Fruit fly (Drosophila melanogaster) whole organism, embryonic: ENCODE measurements around the gene mldr.

Source experiments
- Atf-2 ChIP-seq: fragments of 200-800 bp; sonication (Bioruptor generic); optimal IDR thresholded peaks from 2 replicates; lab custom pipeline; 2016; ENCODE audit warnings: missing biosample characterization, missing genetic modification characterization
- CG10209 ChIP-seq: fragments of 200-800 bp; sonication (Bioruptor generic); optimal IDR thresholded peaks from 3 replicates; lab custom pipeline; 2017; ENCODE audit warnings: missing biosample characterization, mild to moderate bottlenecking, missing genetic modification characterization, missing genetic modification reagents
- CG1024 ChIP-seq: fragments of 200-800 bp; sonication (Bioruptor generic); IDR thresholded peaks from 2 replicates; pipeline ENCODE4 v1.3.6; 2022; ENCODE audit warnings: missing biosample characterization, missing genetic modification characterization
- CG10462 ChIP-seq: fragments of 200-800 bp; sonication (Bioruptor generic); optimal IDR thresholded peaks from 2 replicates; lab custom pipeline; 2016; ENCODE audit warnings: missing biosample characterization, missing genetic modification characterization
- CG10565 ChIP-seq: fragments of 200-800 bp; sonication (Bioruptor generic); optimal IDR thresholded peaks from 3 replicates; lab custom pipeline; 2016; ENCODE audit warnings: missing biosample characterization, mild to moderate bottlenecking, missing genetic modification characterization
- CG10979 ChIP-seq: fragments of 200-800 bp; sonication (Bioruptor generic); optimal IDR thresholded peaks from 2 replicates; lab custom pipeline; 2018; ENCODE audit warnings: missing biosample characterization, mild to moderate bottlenecking, missing genetic modification characterization, moderate library complexity
- CG11085 ChIP-seq: fragments of 200-800 bp; sonication (Bioruptor generic); IDR thresholded peaks from 2 replicates; pipeline ENCODE4 v1.3.6; 2022; ENCODE audit warnings: missing biosample characterization, missing genetic modification characterization
- CG11696 ChIP-seq: fragments of 200-800 bp; sonication (Bioruptor generic); IDR thresholded peaks from 2 replicates; pipeline ENCODE4 v1.3.6; 2022; ENCODE audit warnings: missing biosample characterization, missing genetic modification characterization
- CG12071 ChIP-seq: fragments of 200-800 bp; sonication (Bioruptor generic); optimal IDR thresholded peaks from 3 replicates; lab custom pipeline; 2018; ENCODE audit warnings: missing biosample characterization, mild to moderate bottlenecking, missing genetic modification characterization
- CG13775 ChIP-seq: fragments of 200-800 bp; sonication (Bioruptor generic); optimal IDR thresholded peaks from 3 replicates; lab custom pipeline; 2017; ENCODE audit warnings: missing biosample characterization, mild to moderate bottlenecking, missing genetic modification characterization
- CG14860 ChIP-seq: fragments of 200-800 bp; sonication (Bioruptor generic); IDR thresholded peaks from 3 replicates; pipeline ENCODE4 v1.3.6; 2022; ENCODE audit warnings: missing biosample characterization, missing genetic modification characterization; ENCODE audit not compliant: partially characterized antibody
- CG15479 ChIP-seq: fragments of 200-800 bp; sonication (Bioruptor generic); optimal IDR thresholded peaks from 3 replicates; lab custom pipeline; 2019; ENCODE audit warnings: missing biosample characterization, mild to moderate bottlenecking, missing genetic modification characterization, moderate library complexity
- CG31388 ChIP-seq: fragments of 200-800 bp; sonication (Bioruptor generic); optimal IDR thresholded peaks from 2 replicates; lab custom pipeline; 2016; ENCODE audit warnings: missing biosample characterization, missing genetic modification characterization
- CG3281 ChIP-seq: fragments of 200-800 bp; sonication (Bioruptor generic); optimal IDR thresholded peaks from 3 replicates; lab custom pipeline; 2017; ENCODE audit warnings: missing biosample characterization, mild to moderate bottlenecking, missing genetic modification characterization
- CG42726 ChIP-seq: fragments of 200-800 bp; sonication (Bioruptor generic); IDR thresholded peaks from 2 replicates; pipeline ENCODE4 v1.3.6; 2022; ENCODE audit warnings: missing biosample characterization, missing genetic modification characterization; ENCODE audit not compliant: partially characterized antibody
- CG5953 ChIP-seq: fragments of 200-800 bp; sonication (Bioruptor generic); IDR thresholded peaks from 2 replicates; pipeline ENCODE4 v1.3.6; 2022; ENCODE audit warnings: missing biosample characterization, missing genetic modification characterization
- CG6791 ChIP-seq: fragments of 200-800 bp; sonication (Bioruptor generic); IDR thresholded peaks from 3 replicates; pipeline ENCODE4 v1.3.6; 2022; ENCODE audit warnings: missing biosample characterization, missing genetic modification characterization; ENCODE audit not compliant: partially characterized antibody
- CG8478 ChIP-seq: fragments of >200 bp; optimal IDR thresholded peaks from 2 replicates; lab custom pipeline; 2018
- CG8924 ChIP-seq: fragments of 200-800 bp; optimal IDR thresholded peaks from 3 replicates; lab custom pipeline; 2019; ENCODE audit warnings: missing biosample characterization, mild to moderate bottlenecking, missing genetic modification characterization, moderate library complexity
- CG9727 ChIP-seq: fragments of 200-800 bp; sonication (Bioruptor generic); optimal IDR thresholded peaks from 3 replicates; lab custom pipeline; 2017; ENCODE audit warnings: missing biosample characterization, mild to moderate bottlenecking, missing genetic modification characterization
- Doc2 ChIP-seq: fragments of 200-800 bp; sonication (Bioruptor generic); IDR thresholded peaks from 2 replicates; pipeline ENCODE4 v1.3.6; 2022; ENCODE audit warnings: missing biosample characterization, missing genetic modification characterization
- E2f2 ChIP-seq: fragments of 200-800 bp; sonication (Bioruptor generic); IDR thresholded peaks from 2 replicates; pipeline ENCODE4 v1.3.6; 2022; ENCODE audit warnings: missing biosample characterization, missing genetic modification characterization
- Fer1 ChIP-seq: fragments of 200-800 bp; sonication (Bioruptor generic); optimal IDR thresholded peaks from 2 replicates; lab custom pipeline; 2017; ENCODE audit warnings: missing biosample characterization, mild to moderate bottlenecking, missing genetic modification characterization
- GATAe ChIP-seq: fragments of 200-800 bp; sonication (Bioruptor generic); conservative IDR thresholded peaks from 2 replicates; pipeline ENCODE4 v1.3.6; 2022; ENCODE audit warnings: missing biosample characterization, missing genetic modification characterization
- Kr ChIP-seq: fragments of 200-800 bp; sonication (Bioruptor generic); optimal IDR thresholded peaks from 2 replicates; lab custom pipeline; 2017; ENCODE audit warnings: missing biosample characterization, mild to moderate bottlenecking, missing genetic modification characterization
- Med ChIP-seq: fragments of 200-800 bp; sonication (Bioruptor generic); peaks from one replicate; lab custom pipeline; 2016; ENCODE audit warnings: missing biosample characterization, missing genetic modification characterization, mild to moderate bottlenecking, inconsistent platforms, moderate library complexity
- Mrtf ChIP-seq: fragments of 200-800 bp; sonication (Bioruptor generic); IDR thresholded peaks from 3 replicates; pipeline ENCODE4 v1.3.6; 2022; ENCODE audit warnings: missing biosample characterization, missing genetic modification characterization
- Nf-YB ChIP-seq: fragments of 200-800 bp; sonication (Bioruptor generic); optimal IDR thresholded peaks from 3 replicates; lab custom pipeline; 2019; ENCODE audit warnings: missing biosample characterization, mild to moderate bottlenecking, missing genetic modification characterization, moderate library complexity
- Rfx ChIP-seq: fragments of 200-800 bp; sonication (Bioruptor generic); IDR thresholded peaks from 2 replicates; pipeline ENCODE4 v1.3.6; 2022; ENCODE audit warnings: missing biosample characterization, missing genetic modification characterization
- TFAM ChIP-seq: fragments of 200-800 bp; sonication (Bioruptor generic); optimal IDR thresholded peaks from 2 replicates; lab custom pipeline; 2017; ENCODE audit warnings: missing biosample characterization, missing genetic modification characterization, inconsistent platforms
- Trl ChIP-seq, 3 experiments: fragments of >200 bp in 2 of 3; fragments of 200-800 bp in 1 of 3; sonication (Bioruptor generic) in 1 of 3; optimal IDR thresholded peaks; 2 replicates in 1 of 3; 3 replicates in 2 of 3; lab custom pipeline; 2016 to 2017; ENCODE audit warnings: missing biosample characterization in 1 of 3, missing genetic modification characterization in 1 of 3
- YL-1 ChIP-seq: fragments of 200-800 bp; sonication (Bioruptor generic); optimal IDR thresholded peaks from 3 replicates; lab custom pipeline; 2017; ENCODE audit warnings: missing biosample characterization, mild to moderate bottlenecking, missing genetic modification characterization
- cg ChIP-seq: fragments of 200-800 bp; sonication (Bioruptor generic); optimal IDR thresholded peaks from 3 replicates; lab custom pipeline; 2019; ENCODE audit warnings: missing biosample characterization, mild to moderate bottlenecking, missing genetic modification characterization, moderate library complexity
- ci ChIP-seq: fragments of 200-800 bp; sonication (Bioruptor generic); IDR thresholded peaks from 3 replicates; pipeline ENCODE4 v1.3.6; 2022; ENCODE audit warnings: missing biosample characterization, missing genetic modification characterization
- dm ChIP-seq: fragments of 200-800 bp; sonication (Bioruptor generic); optimal IDR thresholded peaks from 3 replicates; lab custom pipeline; 2016; ENCODE audit warnings: missing biosample characterization, missing genetic modification characterization
- dmrt11E ChIP-seq: fragments of 200-800 bp; sonication (Bioruptor generic); optimal IDR thresholded peaks from 3 replicates; lab custom pipeline; 2018; ENCODE audit warnings: missing biosample characterization, mild to moderate bottlenecking, missing genetic modification characterization, moderate library complexity
- grau ChIP-seq: fragments of 200-800 bp; optimal IDR thresholded peaks from 3 replicates; lab custom pipeline; 2019; ENCODE audit warnings: missing biosample characterization, mild to moderate bottlenecking, missing genetic modification characterization, moderate library complexity
- insv ChIP-seq, 2 experiments: fragments of 200-800 bp; sonication (Bioruptor generic); optimal IDR thresholded peaks; 3 replicates each; lab custom pipeline; 2016 to 2018; ENCODE audit warnings: missing biosample characterization in 2 of 2, missing genetic modification characterization in 2 of 2
- klu ChIP-seq: fragments of 200-800 bp; sonication (Bioruptor generic); IDR thresholded peaks from 2 replicates; pipeline ENCODE4 v1.3.6; 2022; ENCODE audit warnings: missing biosample characterization, missing genetic modification characterization
- lab ChIP-seq: fragments of 200-800 bp; sonication (Bioruptor generic); optimal IDR thresholded peaks from 3 replicates; lab custom pipeline; 2017; ENCODE audit warnings: missing biosample characterization, missing genetic modification characterization, mild to moderate bottlenecking, moderate library complexity, missing genetic modification reagents
- pb ChIP-seq: fragments of 200-800 bp; sonication (Bioruptor generic); optimal IDR thresholded peaks from 3 replicates; lab custom pipeline; 2016; ENCODE audit warnings: missing biosample characterization, missing genetic modification characterization
- pita ChIP-seq: fragments of 200-800 bp; sonication (Bioruptor generic); optimal IDR thresholded peaks from 2 replicates; lab custom pipeline; 2017; ENCODE audit warnings: missing biosample characterization, mild to moderate bottlenecking, missing genetic modification characterization
- pzg ChIP-seq: fragments of 200-800 bp; sonication (Bioruptor generic); optimal IDR thresholded peaks from 3 replicates; lab custom pipeline; 2018; ENCODE audit warnings: missing biosample characterization, mild to moderate bottlenecking, missing genetic modification characterization, moderate library complexity
- repo ChIP-seq: fragments of 200-800 bp; sonication (Bioruptor generic); optimal IDR thresholded peaks from 2 replicates; lab custom pipeline; 2016; ENCODE audit warnings: missing biosample characterization, missing genetic modification characterization
- row ChIP-seq: fragments of 200-800 bp; sonication (Bioruptor generic); IDR thresholded peaks from 3 replicates; pipeline ENCODE4 v1.3.6; 2022; ENCODE audit warnings: missing biosample characterization, missing genetic modification characterization
- sens-2 ChIP-seq: fragments of 200-800 bp; sonication (Bioruptor generic); IDR thresholded peaks from 2 replicates; pipeline ENCODE4 v1.3.6; 2022; ENCODE audit warnings: missing biosample characterization, missing genetic modification characterization
- tap ChIP-seq: fragments of 200-800 bp; optimal IDR thresholded peaks from 3 replicates; lab custom pipeline; 2019; ENCODE audit warnings: missing biosample characterization, mild to moderate bottlenecking, missing genetic modification characterization, moderate library complexity
- tio ChIP-seq: fragments of 200-800 bp; sonication (Bioruptor generic); optimal IDR thresholded peaks from 2 replicates; lab custom pipeline; 2017; ENCODE audit warnings: missing biosample characterization, missing genetic modification characterization, inconsistent platforms
- vnd ChIP-seq: fragments of 200-800 bp; sonication (Bioruptor generic); IDR thresholded peaks from 3 replicates; pipeline ENCODE4 v1.3.6; 2022; ENCODE audit warnings: missing biosample characterization, missing genetic modification characterization; ENCODE audit not compliant: partially characterized antibody

The mldr gene

DNA sequence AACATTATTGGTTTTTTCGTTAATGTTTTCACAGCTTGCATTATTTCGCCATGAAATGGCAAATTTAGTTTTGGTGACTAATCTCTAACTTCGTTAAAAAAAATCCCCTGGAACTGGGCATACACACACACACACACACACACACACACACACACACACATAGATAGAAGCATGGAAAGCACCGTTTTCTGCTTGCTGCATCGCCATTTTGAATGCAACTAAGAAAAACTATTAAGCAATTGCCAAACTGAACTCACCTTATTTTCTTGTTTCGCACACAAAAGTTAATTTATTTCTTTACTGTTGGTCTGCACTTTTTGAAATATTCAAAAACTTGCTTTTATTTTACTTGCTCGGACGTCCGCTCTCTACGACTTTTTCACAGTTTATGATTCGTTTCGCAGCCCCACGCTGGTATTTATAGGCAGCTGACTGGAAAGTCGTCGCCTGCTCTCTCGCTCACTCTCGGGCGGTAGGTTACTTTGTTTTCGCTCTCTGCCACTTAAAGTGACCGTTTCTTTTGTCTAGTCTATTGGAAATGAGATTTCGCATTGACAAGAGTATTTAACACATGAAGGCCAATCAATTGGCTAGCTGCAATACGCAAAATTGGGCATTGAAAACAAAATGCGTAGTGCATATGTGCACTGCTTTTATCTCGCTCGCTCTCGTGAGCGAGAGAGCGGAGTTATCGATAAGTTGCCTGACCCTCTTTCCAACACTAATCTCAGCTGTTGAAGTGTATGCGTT is 12.0 kb upstream of the mldr start (continued):
- TF ChIP-seq Rfx (GFP tag; lab: Robert Waterston, UW): 0 out of 2 replicates have a peak, but pooled peaks have one; percentile 14
- TF ChIP-seq Doc2 (GFP tag; lab: Robert Waterston, UW): no peak
- TF ChIP-seq CG10462: no peak
- TF ChIP-seq pb: peak; percentile 19
- no peak for TF ChIP-seq tio (GFP tag; lab: Kevin White, UChicago)
- no peak for TF ChIP-seq CG31388 (GFP tag; lab: Kevin White, UChicago)
- TF ChIP-seq CG8478 (lab: Kevin White, UChicago): peak; percentile 82
- TF ChIP-seq grau: no peak
- TF ChIP-seq CG3281 (GFP tag; lab: Kevin White, UChicago): peak; percentile 10
- no peak for TF ChIP-seq ci (GFP tag; lab: Robert Waterston, UW)
- TF ChIP-seq YL-1: peak; percentile 70
- no peak for TF ChIP-seq GATAe (GFP tag; lab: Robert Waterston, UW)
- TF ChIP-seq CG13775: no peak
- no peak for TF ChIP-seq vnd (GFP tag; lab: Robert Waterston, UW)
- TF ChIP-seq Fer1 (GFP tag; lab: Kevin White, UChicago): peak; percentile 12
- TF ChIP-seq lab (GFP tag; lab: Kevin White, UChicago): peak; percentile 45
- TF ChIP-seq Atf-2 (GFP tag; lab: Kevin White, UChicago): peak; percentile 33
- peak in 1 of 2 experiments; percentile 49 for TF ChIP-seq insv (GFP tag; optimal IDR thresholded peaks at IDR 0.05; lab: Kevin White, UChicago)
- peak; percentile 21 for TF ChIP-seq CG10209
- TF ChIP-seq Trl (optimal IDR thresholded peaks at IDR 0.05; lab: Kevin White, UChicago): peak; percentile 68 to 82
- TF ChIP-seq Trl (GFP tag; optimal IDR thresholded peaks at IDR 0.05; lab: Kevin White, UChicago): peak; percentile 43
- peak; percentile 41 for TF ChIP-seq Nf-YB (GFP tag; lab: Kevin White, UChicago)
- TF ChIP-seq Mrtf: no peak
- TF ChIP-seq CG12071 (GFP tag; lab: Kevin White, UChicago): no peak
- no peak for TF ChIP-seq TFAM (GFP tag; lab: Kevin White, UChicago)
- no peak for TF ChIP-seq klu (GFP tag; lab: Robert Waterston, UW)
- TF ChIP-seq CG42726 (GFP tag; lab: Robert Waterston, UW): peak; percentile 49
- no peak for TF ChIP-seq CG11085
- peak; percentile 14 for TF ChIP-seq repo (GFP tag; lab: Kevin White, UChicago)
- peak; percentile 46 for TF ChIP-seq CG9727 (GFP tag; lab: Kevin White, UChicago)
- TF ChIP-seq dmrt11E: no peak
- TF ChIP-seq row (GFP tag; lab: Robert Waterston, UW): no peak
- TF ChIP-seq Med (GFP tag; lab: Kevin White, UChicago): peak; percentile 79
- TF ChIP-seq CG10979: no peak
- TF ChIP-seq Kr (GFP tag; lab: Kevin White, UChicago): no peak
- TF ChIP-seq CG8924 (tag; lab: Kevin White, UChicago): peak; percentile 26
- peak; percentile 56 for TF ChIP-seq CG15479 (GFP tag; lab: Kevin White, UChicago)
- TF ChIP-seq cg (GFP tag; lab: Kevin White, UChicago): peak; percentile 87
- no peak for TF ChIP-seq sens-2 (GFP tag; lab: Robert Waterston, UW)
- no peak for TF ChIP-seq dm
- TF ChIP-seq CG14860 (GFP tag; lab: Robert Waterston, UW): no peak
- peak; percentile 43 for TF ChIP-seq pzg (GFP tag; lab: Kevin White, UChicago)
- TF ChIP-seq pita: no peak
- no peak for TF ChIP-seq tap
- no peak for TF ChIP-seq E2f2 (GFP tag; lab: Robert Waterston, UW)
- TF ChIP-seq CG6791 (GFP tag; lab: Robert Waterston, UW): no peak
- no peak for TF ChIP-seq CG11696 (GFP tag; lab: Robert Waterston, UW)
- TF ChIP-seq CG1024 (GFP tag; lab: Robert Waterston, UW): peak; percentile 24; the same call in 1 of the 2 replicates
- no peak for TF ChIP-seq CG10565 (GFP tag; lab: Kevin White, UChicago)
- TF ChIP-seq CG5953 (GFP tag; lab: Robert Waterston, UW): no peak
